Fruit fly (Drosophila melanogaster) whole organism, embryonic: Measurements from ENCODE around the gene Cip4.

Experiments used
- ATbp ChIP-seq: fragments of 200-800 bp; sonication (Bioruptor generic); optimal IDR thresholded peaks from 2 replicates; lab custom pipeline; 2017; ENCODE audit warnings: missing biosample characterization, mild to moderate bottlenecking, missing genetic modification characterization, missing genetic modification reagents
- BtbVII ChIP-seq: fragments of 200-800 bp; sonication (Bioruptor generic); optimal IDR thresholded peaks from 3 replicates; lab custom pipeline; 2017; ENCODE audit warnings: missing biosample characterization, mild to moderate bottlenecking, missing genetic modification characterization
- CG10366 ChIP-seq: fragments of 200-800 bp; sonication (Bioruptor generic); IDR thresholded peaks from 2 replicates; pipeline ENCODE4 v1.3.6; 2022; ENCODE audit warnings: missing biosample characterization, missing genetic modification characterization
- CG10431 ChIP-seq: fragments of 200-800 bp; sonication (Bioruptor generic); optimal IDR thresholded peaks from 3 replicates; lab custom pipeline; 2018; ENCODE audit warnings: missing biosample characterization, mild to moderate bottlenecking, missing genetic modification characterization
- CG10654 ChIP-seq: fragments of 200-800 bp; sonication (Bioruptor generic); optimal IDR thresholded peaks from 2 replicates; lab custom pipeline; 2016; ENCODE audit warnings: missing biosample characterization, missing genetic modification characterization
- CG13424 ChIP-seq: fragments of 200-800 bp; sonication (Bioruptor generic); optimal IDR thresholded peaks from 2 replicates; lab custom pipeline; 2019; ENCODE audit warnings: missing biosample characterization, mild to moderate bottlenecking, missing genetic modification characterization, moderate library complexity
- CG14014 ChIP-seq: fragments of 200-800 bp; sonication (Bioruptor generic); IDR thresholded peaks from 2 replicates; pipeline ENCODE4 v1.3.6; 2022; ENCODE audit warnings: missing biosample characterization, missing genetic modification characterization
- CG15269 ChIP-seq: fragments of 200-800 bp; sonication (Bioruptor generic); optimal IDR thresholded peaks from 2 replicates; lab custom pipeline; 2018; ENCODE audit warnings: missing biosample characterization, mild to moderate bottlenecking, missing genetic modification characterization, moderate library complexity
- CG17359 ChIP-seq: fragments of 200-800 bp; sonication (Bioruptor generic); optimal IDR thresholded peaks from 3 replicates; lab custom pipeline; 2018; ENCODE audit warnings: missing biosample characterization, mild to moderate bottlenecking, missing genetic modification characterization, moderate library complexity
- CG18262 ChIP-seq: fragments of 200-800 bp; optimal IDR thresholded peaks from 3 replicates; lab custom pipeline; 2019; ENCODE audit warnings: missing biosample characterization, mild to moderate bottlenecking, missing genetic modification characterization, moderate library complexity
- CG3847 ChIP-seq: fragments of 200-800 bp; sonication (Bioruptor generic); IDR thresholded peaks from 2 replicates; pipeline ENCODE4 v1.3.6; 2022; ENCODE audit warnings: missing biosample characterization, missing genetic modification characterization
- CG4854 ChIP-seq: fragments of 200-800 bp; sonication (Bioruptor generic); optimal IDR thresholded peaks from 2 replicates; lab custom pipeline; 2016; ENCODE audit warnings: missing biosample characterization, missing genetic modification characterization, inconsistent platforms
- CG7786 ChIP-seq: fragments of 200-800 bp; sonication (Bioruptor generic); optimal IDR thresholded peaks from 2 replicates; lab custom pipeline; 2016; ENCODE audit warnings: missing biosample characterization, missing genetic modification characterization
- CG7987 ChIP-seq: fragments of 200-800 bp; sonication (Bioruptor generic); optimal IDR thresholded peaks from 2 replicates; lab custom pipeline; 2018; ENCODE audit warnings: missing biosample characterization, mild to moderate bottlenecking, missing genetic modification characterization, moderate library complexity
- CrebB ChIP-seq: fragments of 200-800 bp; sonication (Bioruptor generic); optimal IDR thresholded peaks from 3 replicates; lab custom pipeline; 2018; ENCODE audit warnings: missing biosample characterization, mild to moderate bottlenecking, missing genetic modification characterization
- Dll ChIP-seq: fragments of 200-800 bp; sonication (Bioruptor generic); IDR thresholded peaks from 4 replicates; pipeline ENCODE4 v1.3.6; 2022; ENCODE audit warnings: missing biosample characterization, missing genetic modification characterization; ENCODE audit not compliant: partially characterized antibody
- GATAe ChIP-seq: fragments of 200-800 bp; sonication (Bioruptor generic); conservative IDR thresholded peaks from 2 replicates; pipeline ENCODE4 v1.3.6; 2022; ENCODE audit warnings: missing biosample characterization, missing genetic modification characterization
- HLH54F ChIP-seq: fragments of 200-800 bp; sonication (Bioruptor generic); optimal IDR thresholded peaks from 3 replicates; lab custom pipeline; 2016; ENCODE audit warnings: missing biosample characterization, missing genetic modification characterization
- Hmr ChIP-seq: fragments of 200-800 bp; sonication (Bioruptor generic); optimal IDR thresholded peaks from 3 replicates; lab custom pipeline; 2017; ENCODE audit warnings: mild to moderate bottlenecking, missing biosample characterization, missing genetic modification reagents, missing genetic modification characterization
- MBD-R2 ChIP-seq: fragments of 200-800 bp; sonication (Bioruptor generic); IDR thresholded peaks from 2 replicates; pipeline ENCODE4 v1.3.6; 2022; ENCODE audit warnings: missing biosample characterization, missing genetic modification characterization
- Med ChIP-seq: fragments of 200-800 bp; sonication (Bioruptor generic); peaks from one replicate; lab custom pipeline; 2016; ENCODE audit warnings: missing biosample characterization, missing genetic modification characterization, mild to moderate bottlenecking, inconsistent platforms, moderate library complexity
- Meics ChIP-seq: fragments of 200-800 bp; sonication (Bioruptor generic); optimal IDR thresholded peaks from 2 replicates; lab custom pipeline; 2017; ENCODE audit warnings: missing biosample characterization, mild to moderate bottlenecking, missing genetic modification characterization
- Six4 ChIP-seq: fragments of 200-800 bp; sonication (Bioruptor generic); optimal IDR thresholded peaks from 2 replicates; lab custom pipeline; 2016; ENCODE audit warnings: missing biosample characterization, missing genetic modification characterization
- Sox102F ChIP-seq: fragments of 200-800 bp; sonication (Bioruptor generic); optimal IDR thresholded peaks from 2 replicates; lab custom pipeline; 2018; ENCODE audit warnings: missing biosample characterization, mild to moderate bottlenecking, missing genetic modification characterization, moderate library complexity
- Sry-δ ChIP-seq: fragments of 200-800 bp; sonication (Bioruptor generic); optimal IDR thresholded peaks from 2 replicates; lab custom pipeline; 2016; ENCODE audit warnings: missing biosample characterization, missing genetic modification characterization
- Xrp1 ChIP-seq: fragments of 200-800 bp; sonication (Bioruptor generic); IDR thresholded peaks from 2 replicates; pipeline ENCODE4 v1.3.6; 2022; ENCODE audit warnings: missing biosample characterization, missing genetic modification characterization
- ap ChIP-seq: fragments of 200-800 bp; sonication (Bioruptor generic); IDR thresholded peaks from 2 replicates; pipeline ENCODE4 v1.3.6; 2022; ENCODE audit warnings: missing biosample characterization, missing genetic modification characterization
- chinmo ChIP-seq: fragments of 200-800 bp; sonication (Bioruptor generic); IDR thresholded peaks from 4 replicates; pipeline ENCODE4 v1.3.6; 2022; ENCODE audit warnings: missing biosample characterization, missing genetic modification characterization; ENCODE audit not compliant: partially characterized antibody
- ci ChIP-seq: fragments of 200-800 bp; sonication (Bioruptor generic); IDR thresholded peaks from 3 replicates; pipeline ENCODE4 v1.3.6; 2022; ENCODE audit warnings: missing biosample characterization, missing genetic modification characterization
- da ChIP-seq: fragments of 200-800 bp; sonication (Bioruptor generic); optimal IDR thresholded peaks from 2 replicates; lab custom pipeline; 2016; ENCODE audit warnings: missing biosample characterization, missing genetic modification characterization
- dimm ChIP-seq: fragments of 200-800 bp; sonication (Bioruptor generic); IDR thresholded peaks from 2 replicates; pipeline ENCODE4 v1.3.6; 2022; ENCODE audit warnings: missing biosample characterization, missing genetic modification characterization
- dm ChIP-seq: fragments of 200-800 bp; sonication (Bioruptor generic); optimal IDR thresholded peaks from 3 replicates; lab custom pipeline; 2016; ENCODE audit warnings: missing biosample characterization, missing genetic modification characterization
- exex ChIP-seq: fragments of 200-800 bp; sonication (Bioruptor generic); optimal IDR thresholded peaks from 4 replicates; lab custom pipeline; 2018; ENCODE audit warnings: missing biosample characterization, mild to moderate bottlenecking, missing genetic modification characterization, moderate library complexity
- grn ChIP-seq: fragments of 200-800 bp; sonication (Bioruptor generic); optimal IDR thresholded peaks from 3 replicates; lab custom pipeline; 2017; ENCODE audit warnings: missing biosample characterization, missing genetic modification characterization
- gsb ChIP-seq: fragments of 200-800 bp; sonication (Bioruptor generic); IDR thresholded peaks from 2 replicates; pipeline ENCODE4 v1.3.6; 2022; ENCODE audit warnings: missing biosample characterization, missing genetic modification characterization
- hb ChIP-seq: fragments of 200-800 bp; sonication (Bioruptor generic); IDR thresholded peaks from 3 replicates; pipeline ENCODE4 v1.3.6; 2022; ENCODE audit warnings: missing biosample characterization, missing genetic modification characterization; ENCODE audit not compliant: partially characterized antibody
- maf-S ChIP-seq: fragments of 200-800 bp; sonication (Bioruptor generic); optimal IDR thresholded peaks from 2 replicates; lab custom pipeline; 2016; ENCODE audit warnings: missing biosample characterization, missing genetic modification characterization
- pnt ChIP-seq: fragments of 200-800 bp; sonication (Bioruptor generic); optimal IDR thresholded peaks from 3 replicates; lab custom pipeline; 2016; ENCODE audit warnings: missing biosample characterization, missing genetic modification characterization
- pros ChIP-seq: fragments of 200-800 bp; sonication (Bioruptor generic); optimal IDR thresholded peaks from 3 replicates; lab custom pipeline; 2019; ENCODE audit warnings: missing biosample characterization, mild to moderate bottlenecking, missing genetic modification characterization, moderate library complexity
- ranshi ChIP-seq: fragments of 200-800 bp; sonication (Bioruptor generic); IDR thresholded peaks from 2 replicates; pipeline ENCODE4 v1.3.6; 2022; ENCODE audit warnings: missing biosample characterization, missing genetic modification characterization
- run ChIP-seq: fragments of 200-800 bp; sonication (Bioruptor generic); optimal IDR thresholded peaks from 3 replicates; lab custom pipeline; 2018; ENCODE audit warnings: missing biosample characterization, mild to moderate bottlenecking, missing genetic modification characterization
- schlank ChIP-seq: fragments of 200-800 bp; sonication (Bioruptor generic); optimal IDR thresholded peaks from 2 replicates; lab custom pipeline; 2018; ENCODE audit warnings: missing biosample characterization, mild to moderate bottlenecking, missing genetic modification characterization
- sisA ChIP-seq: fragments of 200-800 bp; sonication (Bioruptor generic); IDR thresholded peaks from 2 replicates; pipeline ENCODE4 v1.3.6; 2022; ENCODE audit warnings: missing biosample characterization, missing genetic modification characterization
- tio ChIP-seq: fragments of 200-800 bp; sonication (Bioruptor generic); optimal IDR thresholded peaks from 2 replicates; lab custom pipeline; 2017; ENCODE audit warnings: missing biosample characterization, missing genetic modification characterization, inconsistent platforms
- tna ChIP-seq: fragments of 200-800 bp; sonication (Bioruptor generic); IDR thresholded peaks from 2 replicates; pipeline ENCODE4 v1.3.6; 2022; ENCODE audit warnings: missing biosample characterization, missing genetic modification characterization; ENCODE audit not compliant: partially characterized antibody
- tx ChIP-seq: fragments of 200-800 bp; sonication (Bioruptor generic); optimal IDR thresholded peaks from 2 replicates; lab custom pipeline; 2016; ENCODE audit warnings: missing biosample characterization, missing genetic modification characterization
- wdn ChIP-seq: fragments of 200-800 bp; sonication (Bioruptor generic); IDR thresholded peaks from 2 replicates; pipeline ENCODE4 v1.3.6; 2022; ENCODE audit warnings: missing biosample characterization, missing genetic modification characterization

The Cip4 gene

DNA sequence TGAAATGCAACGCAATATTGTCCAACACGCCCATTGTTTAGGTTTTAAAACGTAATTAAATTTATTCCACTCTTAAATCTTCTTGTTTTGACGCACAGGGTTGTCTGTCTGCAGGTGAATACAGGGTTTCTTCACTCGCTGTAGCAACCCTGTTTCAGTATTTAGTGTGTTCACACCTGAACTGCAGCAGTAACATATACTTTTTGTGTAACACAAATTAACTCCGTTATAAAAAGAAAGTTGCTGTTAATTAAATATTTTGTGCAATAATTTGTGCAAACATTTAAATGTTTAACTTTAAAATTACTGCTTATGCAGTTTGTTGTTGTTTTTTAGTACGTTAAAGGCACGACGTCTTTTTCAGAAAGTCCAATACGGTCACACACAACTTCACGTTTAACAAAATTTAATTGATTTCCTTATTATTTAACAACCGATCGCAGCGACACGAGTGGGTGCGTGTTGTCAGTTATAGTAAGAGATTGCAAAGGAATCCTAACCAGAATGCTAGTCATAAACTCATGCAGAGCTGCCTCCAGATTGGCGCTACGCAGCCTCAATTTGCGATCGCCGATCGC lies 71.7 kb downstream of the Cip4 start, which contains the start of the genes CG15012 and Fdx2 (continued):
- no peak for TF ChIP-seq BtbVII (GFP tag; lab: Kevin White, UChicago)
- TF ChIP-seq chinmo (GFP tag; lab: Robert Waterston, UW), result 0 out of 4 replicates have a peak, but pooled peaks have one; percentile 36
- TF ChIP-seq CG10366 (GFP tag; lab: Robert Waterston, UW), result peak; percentile 44
- TF ChIP-seq gsb (GFP tag; lab: Robert Waterston, UW), result no peak
- no peak for TF ChIP-seq pros (GFP tag; lab: Kevin White, UChicago)
- TF ChIP-seq tna (GFP tag; lab: Robert Waterston, UW), result no peak
- TF ChIP-seq HLH54F (GFP tag; lab: Kevin White, UChicago), result peak; percentile 22
- TF ChIP-seq Med (GFP tag; lab: Kevin White, UChicago), result peak; percentile 88
- no peak for TF ChIP-seq maf-S (GFP tag; lab: Kevin White, UChicago)

DNA sequence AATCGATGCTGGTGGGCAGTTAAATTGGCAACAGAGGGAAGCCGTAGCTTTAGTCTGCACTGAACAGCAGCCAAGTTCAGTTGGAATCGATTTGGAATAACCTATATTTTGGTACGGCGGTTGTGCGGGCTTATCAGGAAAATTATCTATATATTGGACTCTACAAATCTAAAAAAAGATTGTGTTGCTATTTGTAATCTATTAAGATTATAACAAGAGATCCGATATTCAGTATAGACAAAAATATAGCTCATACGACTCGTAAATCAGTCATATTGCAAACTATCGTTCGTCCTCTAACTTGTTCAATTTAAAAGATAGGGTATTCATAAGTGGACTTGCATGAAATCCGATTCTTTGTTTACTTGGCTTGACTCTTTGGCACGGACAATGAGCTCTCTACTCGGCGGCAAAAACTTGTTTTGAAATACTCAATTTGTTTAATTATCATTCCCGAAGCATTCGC lies 75.3 kb downstream of the Cip4 start, which contains the start of gene Hexo1:
TSS of gene Hexo1 (plus strand) at position 51 of the 466 bp plus-strand sequence.
- no peak for TF ChIP-seq ranshi (GFP tag; lab: Robert Waterston, UW)
- TF ChIP-seq CG18262, result peak; percentile 31
- TF ChIP-seq Meics (GFP tag; lab: Kevin White, UChicago), result peak; percentile 44
- peak; percentile 37; the same call in 1 of the 2 replicates for TF ChIP-seq GATAe (GFP tag; lab: Robert Waterston, UW)
- TF ChIP-seq grn, result peak; percentile 70
- TF ChIP-seq MBD-R2 (GFP tag; lab: Robert Waterston, UW), result no peak; the same call in 1 of the 2 replicates
- TF ChIP-seq exex (tag; lab: Kevin White, UChicago), result peak; percentile 48
- TF ChIP-seq schlank (tag; lab: Kevin White, UChicago), result no peak
- TF ChIP-seq ATbp (GFP tag; lab: Kevin White, UChicago), result peak; percentile 40
- TF ChIP-seq Sry-δ (GFP tag; lab: Kevin White, UChicago), result no peak
- TF ChIP-seq CG17359, result peak; percentile 40
- peak; percentile 2 for TF ChIP-seq CG4854 (GFP tag; lab: Kevin White, UChicago)
- TF ChIP-seq run (tag; lab: Kevin White, UChicago), result no peak
- TF ChIP-seq Hmr, result peak; percentile 37
- 0 out of 2 replicates have a peak, but pooled peaks have one; percentile 10 for TF ChIP-seq CG10366 (GFP tag; lab: Robert Waterston, UW)
- TF ChIP-seq CG7987 (GFP tag; lab: Kevin White, UChicago), result no peak
- 0 out of 4 replicates have a peak, but pooled peaks have one; percentile 47 for TF ChIP-seq chinmo (GFP tag; lab: Robert Waterston, UW)
- TF ChIP-seq pnt (GFP tag; lab: Kevin White, UChicago), result no peak
- no peak for TF ChIP-seq sisA (GFP tag; lab: Robert Waterston, UW)
- no peak for TF ChIP-seq tx (GFP tag; lab: Kevin White, UChicago)
- no peak for TF ChIP-seq dimm (GFP tag; lab: Robert Waterston, UW)
- no peak for TF ChIP-seq CG10654
- peak; percentile 21 for TF ChIP-seq BtbVII (GFP tag; lab: Kevin White, UChicago)
- no peak for TF ChIP-seq dm
- TF ChIP-seq da (GFP tag; lab: Kevin White, UChicago), result no peak
- 0 out of 2 replicates have a peak, but pooled peaks have one; percentile 16 for TF ChIP-seq CG14014 (GFP tag; lab: Robert Waterston, UW)
- TF ChIP-seq Six4 (GFP tag; lab: Kevin White, UChicago), result no peak
- peak; percentile 23 for TF ChIP-seq CrebB (tag; lab: Kevin White, UChicago)
- TF ChIP-seq CG13424 (tag; lab: Kevin White, UChicago), result peak; percentile 42
- peak; percentile 27; the same call in 1 of the 2 replicates for TF ChIP-seq Xrp1 (GFP tag; lab: Robert Waterston, UW)
- TF ChIP-seq CG3847 (GFP tag; lab: Robert Waterston, UW), result no peak
- no peak for TF ChIP-seq ap (GFP tag; lab: Robert Waterston, UW)
- no peak for TF ChIP-seq CG7786 (GFP tag; lab: Kevin White, UChicago)
- TF ChIP-seq Sox102F, result peak; percentile 33
- peak; percentile 56; the same call in 1 of the 3 replicates for TF ChIP-seq ci (GFP tag; lab: Robert Waterston, UW)
- no peak for TF ChIP-seq hb (GFP tag; lab: Robert Waterston, UW)
- TF ChIP-seq wdn (GFP tag; lab: Robert Waterston, UW), result 0 out of 2 replicates have a peak, but pooled peaks have one; percentile 33
- no peak for TF ChIP-seq CG10431 (GFP tag; lab: Kevin White, UChicago)
- TF ChIP-seq CG15269 (tag; lab: Kevin White, UChicago), result peak; percentile 65
- no peak for TF ChIP-seq Dll (GFP tag; lab: Robert Waterston, UW)
- no peak for TF ChIP-seq tio
